Fruit fly (Drosophila melanogaster) whole organism, embryonic: ENCODE results near the gene CG42263.

Source experiments
- ATbp ChIP-seq: fragments of 200-800 bp; sonication (Bioruptor generic); optimal IDR thresholded peaks from 2 replicates; lab custom pipeline; 2017; ENCODE audit warnings: missing biosample characterization, mild to moderate bottlenecking, missing genetic modification characterization, missing genetic modification reagents
- CG11398 ChIP-seq: fragments of 200-800 bp; sonication (Bioruptor generic); optimal IDR thresholded peaks from 2 replicates; lab custom pipeline; 2016; ENCODE audit warnings: missing biosample characterization, missing genetic modification characterization
- CG1233 ChIP-seq: fragments of 200-800 bp; sonication (Bioruptor generic); optimal IDR thresholded peaks from 4 replicates; lab custom pipeline; 2018; ENCODE audit warnings: missing biosample characterization, mild to moderate bottlenecking, missing genetic modification characterization
- CG13775 ChIP-seq: fragments of 200-800 bp; sonication (Bioruptor generic); optimal IDR thresholded peaks from 3 replicates; lab custom pipeline; 2017; ENCODE audit warnings: missing biosample characterization, mild to moderate bottlenecking, missing genetic modification characterization
- CG14667 ChIP-seq: fragments of 200-800 bp; sonication (Bioruptor generic); IDR thresholded peaks from 2 replicates; pipeline ENCODE4 v1.3.6; 2022; ENCODE audit warnings: missing biosample characterization, missing genetic modification characterization
- CG1603 ChIP-seq: fragments of 200-800 bp; sonication (Bioruptor generic); optimal IDR thresholded peaks from 2 replicates; lab custom pipeline; 2019; ENCODE audit warnings: missing biosample characterization, mild to moderate bottlenecking, missing genetic modification characterization, moderate library complexity
- CG17361 ChIP-seq: fragments of 200-800 bp; sonication (Bioruptor generic); IDR thresholded peaks from 3 replicates; pipeline ENCODE4 v1.3.6; 2022; ENCODE audit warnings: missing biosample characterization, missing genetic modification characterization
- CG18599 ChIP-seq: fragments of 200-800 bp; sonication (Bioruptor generic); optimal IDR thresholded peaks from 3 replicates; lab custom pipeline; 2017; ENCODE audit warnings: missing biosample characterization, missing genetic modification characterization, mild to moderate bottlenecking, moderate library complexity, missing genetic modification reagents
- CG18764 ChIP-seq: fragments of 200-800 bp; sonication (Bioruptor generic); optimal IDR thresholded peaks from 3 replicates; lab custom pipeline; 2016; ENCODE audit warnings: missing biosample characterization, missing genetic modification characterization
- CG2678 ChIP-seq: fragments of 200-800 bp; sonication (Bioruptor generic); optimal IDR thresholded peaks from 3 replicates; lab custom pipeline; 2019; ENCODE audit warnings: missing biosample characterization, mild to moderate bottlenecking, missing genetic modification characterization, moderate library complexity
- CG31388 ChIP-seq: fragments of 200-800 bp; sonication (Bioruptor generic); optimal IDR thresholded peaks from 2 replicates; lab custom pipeline; 2016; ENCODE audit warnings: missing biosample characterization, missing genetic modification characterization
- CG32767 ChIP-seq: fragments of 200-800 bp; sonication (Bioruptor generic); IDR thresholded peaks from 2 replicates; pipeline ENCODE4 v1.3.6; 2022; ENCODE audit warnings: missing biosample characterization, missing genetic modification characterization
- CG33213 ChIP-seq: fragments of 200-800 bp; sonication (Bioruptor generic); optimal IDR thresholded peaks from 3 replicates; lab custom pipeline; 2016; ENCODE audit warnings: missing biosample characterization, missing genetic modification characterization
- CG3407 ChIP-seq: fragments of 200-800 bp; sonication (Bioruptor generic); optimal IDR thresholded peaks from 2 replicates; lab custom pipeline; 2018; ENCODE audit warnings: missing biosample characterization, mild to moderate bottlenecking, missing genetic modification characterization
- CG4404 ChIP-seq: fragments of 200-800 bp; sonication (Bioruptor generic); IDR thresholded peaks from 2 replicates; pipeline ENCODE4 v1.3.6; 2022; ENCODE audit warnings: missing biosample characterization, missing genetic modification characterization
- CG5953 ChIP-seq: fragments of 200-800 bp; sonication (Bioruptor generic); IDR thresholded peaks from 2 replicates; pipeline ENCODE4 v1.3.6; 2022; ENCODE audit warnings: missing biosample characterization, missing genetic modification characterization
- CG6854 ChIP-seq: fragments of 200-800 bp; sonication (Bioruptor generic); optimal IDR thresholded peaks from 3 replicates; lab custom pipeline; 2017; ENCODE audit warnings: missing biosample characterization, mild to moderate bottlenecking, missing genetic modification characterization
- CG8281 ChIP-seq: fragments of 200-800 bp; sonication (Bioruptor generic); optimal IDR thresholded peaks from 2 replicates; lab custom pipeline; 2018; ENCODE audit warnings: missing biosample characterization, mild to moderate bottlenecking, missing genetic modification characterization, moderate library complexity
- CG8359 ChIP-seq: fragments of 200-800 bp; sonication (Bioruptor generic); optimal IDR thresholded peaks from 2 replicates; lab custom pipeline; 2017; ENCODE audit warnings: missing biosample characterization, mild to moderate bottlenecking, missing genetic modification characterization, borderline replicate concordance
- CG8924 ChIP-seq: fragments of 200-800 bp; optimal IDR thresholded peaks from 3 replicates; lab custom pipeline; 2019; ENCODE audit warnings: missing biosample characterization, mild to moderate bottlenecking, missing genetic modification characterization, moderate library complexity
- CG9215 ChIP-seq: fragments of 200-800 bp; sonication (Bioruptor generic); IDR thresholded peaks from 2 replicates; pipeline ENCODE4 v1.3.6; 2022; ENCODE audit warnings: missing biosample characterization, missing genetic modification characterization
- CTCF ChIP-seq: fragments of 200-800 bp; sonication (Bioruptor generic); optimal IDR thresholded peaks from 2 replicates; lab custom pipeline; 2017; ENCODE audit warnings: missing biosample characterization, mild to moderate bottlenecking, missing genetic modification characterization, moderate library complexity
- CoRest ChIP-seq: fragments of 200-800 bp; sonication (Bioruptor generic); optimal IDR thresholded peaks from 3 replicates; lab custom pipeline; 2018; ENCODE audit warnings: missing biosample characterization, mild to moderate bottlenecking, missing genetic modification characterization, moderate library complexity
- Elba2 ChIP-seq: fragments of 200-800 bp; sonication (Bioruptor generic); optimal IDR thresholded peaks from 3 replicates; lab custom pipeline; 2016; ENCODE audit warnings: missing biosample characterization, missing genetic modification characterization
- Ets97D ChIP-seq: fragments of 200-800 bp; sonication (Bioruptor generic); optimal IDR thresholded peaks from 3 replicates; lab custom pipeline; 2016; ENCODE audit warnings: missing biosample characterization, missing genetic modification characterization
- Hand ChIP-seq: fragments of 200-800 bp; sonication (Bioruptor generic); optimal IDR thresholded peaks from 2 replicates; lab custom pipeline; 2017; ENCODE audit warnings: mild to moderate bottlenecking, missing biosample characterization, missing genetic modification reagents, missing genetic modification characterization
- HmgZ ChIP-seq: fragments of 200-800 bp; sonication (Bioruptor generic); optimal IDR thresholded peaks from 2 replicates; lab custom pipeline; 2018; ENCODE audit warnings: missing biosample characterization, mild to moderate bottlenecking, missing genetic modification characterization
- Hr3 ChIP-seq: fragments of 200-800 bp; sonication (Bioruptor generic); optimal IDR thresholded peaks from 3 replicates; lab custom pipeline; 2016; ENCODE audit warnings: missing biosample characterization, missing genetic modification characterization
- MESR4 ChIP-seq: fragments of 200-800 bp; sonication (Bioruptor generic); optimal IDR thresholded peaks from 2 replicates; lab custom pipeline; 2018; ENCODE audit warnings: missing biosample characterization, mild to moderate bottlenecking, missing genetic modification characterization, moderate library complexity
- TFAM ChIP-seq: fragments of 200-800 bp; sonication (Bioruptor generic); optimal IDR thresholded peaks from 2 replicates; lab custom pipeline; 2017; ENCODE audit warnings: missing biosample characterization, missing genetic modification characterization, inconsistent platforms
- Xbp1 ChIP-seq: fragments of 200-800 bp; sonication (Bioruptor generic); optimal IDR thresholded peaks from 3 replicates; lab custom pipeline; 2016; ENCODE audit warnings: missing biosample characterization, mild to moderate bottlenecking, missing genetic modification characterization
- amos ChIP-seq: fragments of 200-800 bp; sonication (Bioruptor generic); IDR thresholded peaks from 2 replicates; pipeline ENCODE4 v1.3.6; 2022; ENCODE audit warnings: missing biosample characterization, missing genetic modification characterization; ENCODE audit not compliant: partially characterized antibody
- bbx ChIP-seq: fragments of 200-800 bp; sonication (Bioruptor generic); IDR thresholded peaks from 2 replicates; pipeline ENCODE4 v1.3.6; 2022; ENCODE audit warnings: missing biosample characterization, missing genetic modification characterization; ENCODE audit not compliant: partially characterized antibody
- chinmo ChIP-seq: fragments of 200-800 bp; sonication (Bioruptor generic); IDR thresholded peaks from 4 replicates; pipeline ENCODE4 v1.3.6; 2022; ENCODE audit warnings: missing biosample characterization, missing genetic modification characterization; ENCODE audit not compliant: partially characterized antibody
- crc ChIP-seq: fragments of 200-800 bp; sonication (Bioruptor generic); optimal IDR thresholded peaks from 2 replicates; lab custom pipeline; 2016; ENCODE audit warnings: missing biosample characterization, missing genetic modification characterization
- crp ChIP-seq, 2 experiments: fragments of 200-800 bp; sonication (Bioruptor generic); optimal IDR thresholded peaks; 2 replicates in 1 of 2; 3 replicates in 1 of 2; lab custom pipeline; 2017; ENCODE audit warnings: missing biosample characterization in 2 of 2, missing genetic modification characterization in 2 of 2, mild to moderate bottlenecking in 1 of 2, moderate library complexity in 1 of 2
- dan ChIP-seq: fragments of 200-800 bp; sonication (Bioruptor generic); IDR thresholded peaks from 2 replicates; pipeline ENCODE4 v1.3.6; 2022; ENCODE audit warnings: missing biosample characterization, missing genetic modification characterization
- eyg ChIP-seq: fragments of 200-800 bp; sonication (Bioruptor generic); optimal IDR thresholded peaks from 3 replicates; lab custom pipeline; 2016; ENCODE audit warnings: missing biosample characterization, missing genetic modification characterization
- lilli ChIP-seq: fragments of 200-800 bp; sonication (Bioruptor generic); optimal IDR thresholded peaks from 3 replicates; lab custom pipeline; 2016; ENCODE audit warnings: missing biosample characterization, missing genetic modification characterization
- odd ChIP-seq: fragments of 200-800 bp; sonication (Bioruptor generic); optimal IDR thresholded peaks from 2 replicates; lab custom pipeline; 2017; ENCODE audit warnings: missing biosample characterization, mild to moderate bottlenecking, missing genetic modification characterization
- pan ChIP-seq, 4 experiments: fragments of >200 bp in 3 of 4; fragments of 200-800 bp in 1 of 4; sonication (Bioruptor generic) in 1 of 4; optimal IDR thresholded peaks in 3 of 4; IDR thresholded peaks in 1 of 4; 2 replicates each; pipeline versions ENCODE4 v1.3.6 to Lab custom; 2017 to 2022; ENCODE audit warnings: missing biosample characterization in 2 of 4, missing genetic modification characterization in 2 of 4, mixed read lengths in 1 of 4
- phol ChIP-seq: fragments of 200-800 bp; sonication (Bioruptor generic); optimal IDR thresholded peaks from 3 replicates; lab custom pipeline; 2018; ENCODE audit warnings: missing biosample characterization, mild to moderate bottlenecking, missing genetic modification characterization, moderate library complexity
- pros ChIP-seq: fragments of 200-800 bp; sonication (Bioruptor generic); optimal IDR thresholded peaks from 3 replicates; lab custom pipeline; 2019; ENCODE audit warnings: missing biosample characterization, mild to moderate bottlenecking, missing genetic modification characterization, moderate library complexity
- sens ChIP-seq: fragments of 200-800 bp; sonication (Bioruptor generic); peaks from one replicate; lab custom pipeline; 2016; ENCODE audit warnings: missing biosample characterization, missing genetic modification characterization
- so ChIP-seq: fragments of 200-800 bp; sonication (Bioruptor generic); IDR thresholded peaks from 3 replicates; pipeline ENCODE4 v1.3.6; 2022; ENCODE audit warnings: missing biosample characterization, missing genetic modification characterization
- sob ChIP-seq: fragments of 200-800 bp; sonication (Bioruptor generic); IDR thresholded peaks from 2 replicates; pipeline ENCODE4 v1.3.6; 2022; ENCODE audit warnings: missing biosample characterization, missing genetic modification characterization
- trh ChIP-seq: fragments of 200-800 bp; sonication (Bioruptor generic); optimal IDR thresholded peaks from 2 replicates; lab custom pipeline; 2016; ENCODE audit warnings: missing biosample characterization, missing genetic modification characterization
- unpg ChIP-seq: fragments of 200-800 bp; sonication (Bioruptor generic); optimal IDR thresholded peaks from 3 replicates; lab custom pipeline; 2018; ENCODE audit warnings: missing biosample characterization, mild to moderate bottlenecking, missing genetic modification characterization, moderate library complexity

The CG42263 gene

dm6 chr3L:19906780-19907705, 48.6 kb downstream of the CG42263 start (continued):
- TF ChIP-seq bbx (no peak), phol (tag; lab: Kevin White, UChicago) (no peak), sens (GFP tag; lab: Kevin White, UChicago) (peak; percentile 95), CG13775 (GFP tag; lab: Kevin White, UChicago) (peak; percentile 37), chinmo (peak; percentile 76), MESR4 (GFP tag; lab: Kevin White, UChicago) (no peak), CG3407 (peak; percentile 86), CG6854 (peak; percentile 34), Xbp1 (GFP tag; lab: Kevin White, UChicago) (no peak), CG33213 (GFP tag; lab: Kevin White, UChicago) (peak; percentile 49), CG32767 (peak; percentile 51; the same call in 1 of the 2 replicates), crc (no peak), CTCF (GFP tag; lab: Kevin White, UChicago) (peak; percentile 16), unpg (GFP tag; lab: Kevin White, UChicago) (peak; percentile 67), lilli (peak; percentile 24), Ets97D (no peak), pan (optimal IDR thresholded peaks at IDR 0.05; lab: Kevin White, UChicago) (no peak), pan (GFP tag; optimal IDR thresholded peaks at IDR 0.05 in 1 of 2, IDR thresholded peaks at IDR 0.05 in 1 of 2) (peak in 1 of 2 experiments; percentile 70), CG5953 (GFP tag; lab: Robert Waterston, UW) (peak; percentile 53; the same call in 1 of the 2 replicates), trh (GFP tag; lab: Kevin White, UChicago) (peak; percentile 15), sob (GFP tag; lab: Robert Waterston, UW) (peak; percentile 55; the same call in 1 of the 2 replicates), CG8924 (tag; lab: Kevin White, UChicago) (peak; percentile 41), CG2678 (tag; lab: Kevin White, UChicago) (peak; percentile 66), CG31388 (GFP tag; lab: Kevin White, UChicago) (peak; percentile 19), CG17361 (GFP tag; lab: Robert Waterston, UW) (peak; percentile 40; the same call in 1 of the 3 replicates), CG1603 (tag; lab: Kevin White, UChicago) (peak; percentile 81), HmgZ (tag; lab: Kevin White, UChicago) (peak; percentile 58), CG9215 (GFP tag; lab: Robert Waterston, UW) (no peak), dan (no peak), ATbp (GFP tag; lab: Kevin White, UChicago) (peak; percentile 90), CG18764 (peak; percentile 64), TFAM (GFP tag; lab: Kevin White, UChicago) (peak; percentile 14), CG4404 (GFP tag; lab: Robert Waterston, UW) (no peak), CG14667 (GFP tag; lab: Robert Waterston, UW) (no peak), eyg (GFP tag; lab: Kevin White, UChicago) (peak; percentile 72), amos (no peak), odd (GFP tag; lab: Kevin White, UChicago) (peak; percentile 55), CG18599 (peak; percentile 88), Hr3 (GFP tag; lab: Kevin White, UChicago) (no peak), CG11398 (GFP tag; lab: Kevin White, UChicago) (peak; percentile 81), pros (GFP tag; lab: Kevin White, UChicago) (peak; percentile 73), CG8359 (GFP tag; lab: Kevin White, UChicago) (peak; percentile 40), CoRest (tag; lab: Kevin White, UChicago) (peak; percentile 40), CG8281 (no peak), Elba2 (GFP tag; lab: Kevin White, UChicago) (no peak), so (GFP tag; lab: Robert Waterston, UW) (peak; percentile 64; the same call in 2 of the 3 replicates), CG1233 (GFP tag; lab: Kevin White, UChicago) (peak; percentile 68), Hand (GFP tag; lab: Kevin White, UChicago) (no peak), crp (GFP tag; optimal IDR thresholded peaks at IDR 0.05; lab: Kevin White, UChicago) (no peak)
